Worm (Caenorhabditis elegans) whole organism, young adult: ENCODE results near the gene Y39A1A.20.
A peak's percentile ranks its signal among the peaks of the same experiment; 100 is the strongest.

ENCODE experiments used
- B0336.3 ChIP-seq: fragments of 200-800 bp; sonication (Bioruptor generic); IDR thresholded peaks from 2 replicates; pipeline ENCODE4 v1.3.6; 2022; ENCODE audit warnings: missing genetic modification characterization, missing compliant biosample characterization
- C06A6.2 ChIP-seq: fragments of 200-800 bp; sonication (Bioruptor generic); conservative IDR thresholded peaks from 2 replicates; pipeline ENCODE4 v1.3.6; 2022; ENCODE audit warnings: missing genetic modification characterization, missing compliant biosample characterization
- C17E4.6 ChIP-seq: fragments of 200-800 bp; sonication (Bioruptor generic); IDR thresholded peaks from 2 replicates; pipeline ENCODE4 v1.3.6; 2022; ENCODE audit warnings: missing genetic modification reagents, missing genetic modification characterization, missing compliant biosample characterization
- F10E7.11 ChIP-seq: sonication (generic microtip); optimal IDR thresholded peaks from 2 replicates; lab custom pipeline; 2017; ENCODE audit warnings: mild to moderate bottlenecking, missing genetic modification characterization, moderate library complexity, missing compliant biosample characterization
- F37B4.10 ChIP-seq: fragments of 200-800 bp; sonication (Bioruptor generic); IDR thresholded peaks from 2 replicates; pipeline ENCODE4 v1.3.6; 2022; ENCODE audit warnings: missing genetic modification characterization, missing compliant biosample characterization
- F39B2.1 ChIP-seq: fragments of 200-800 bp; sonication (Bioruptor generic); IDR thresholded peaks from 2 replicates; pipeline ENCODE4 v1.3.6; 2022; ENCODE audit warnings: missing genetic modification reagents, missing genetic modification characterization, missing compliant biosample characterization
- T26A5.8 ChIP-seq: sonication (generic microtip); optimal IDR thresholded peaks from 2 replicates; lab custom pipeline; 2016; ENCODE audit warnings: missing genetic modification characterization, missing compliant biosample characterization
- Y67H2A.10 ChIP-seq: fragments of 200-800 bp; sonication (Bioruptor generic); conservative IDR thresholded peaks from 2 replicates; pipeline ENCODE4 v1.3.6; 2022; ENCODE audit warnings: missing genetic modification reagents, missing genetic modification characterization, missing compliant biosample characterization
- Y79H2A.3 ChIP-seq: fragments of 200-800 bp; sonication (Bioruptor generic); conservative IDR thresholded peaks from 2 replicates; pipeline ENCODE4 v1.3.6; 2022; ENCODE audit warnings: missing genetic modification reagents, missing genetic modification characterization, missing compliant biosample characterization
- ama-1 ChIP-seq, 3 experiments: fragments of 150-350 bp in 1 of 3; sonication (generic microtip) in 2 of 3; optimal IDR thresholded peaks; 2 replicates each; lab custom pipeline; 2014 to 2018; ENCODE audit warnings: missing biosample characterization in 2 of 3, missing genetic modification characterization in 2 of 3, missing genetic modification reagents in 2 of 3
- atf-7 ChIP-seq: sonication (generic microtip); optimal IDR thresholded peaks from 2 replicates; lab custom pipeline; 2017; ENCODE audit warnings: mild to moderate bottlenecking, missing genetic modification characterization, missing compliant biosample characterization
- attf-3 ChIP-seq: fragments of 200-800 bp; sonication (Bioruptor generic); conservative IDR thresholded peaks from 2 replicates; pipeline ENCODE4 v1.3.6; 2022; ENCODE audit warnings: missing genetic modification reagents, missing genetic modification characterization, missing compliant biosample characterization
- bed-1 ChIP-seq: fragments of 200-800 bp; sonication (Bioruptor generic); IDR thresholded peaks from 2 replicates; pipeline ENCODE4 v1.3.6; 2022; ENCODE audit warnings: missing genetic modification reagents, missing genetic modification characterization, missing compliant biosample characterization
- bed-2 ChIP-seq: fragments of 200-800 bp; sonication (Bioruptor generic); IDR thresholded peaks from 2 replicates; pipeline ENCODE4 v1.3.6; 2022; ENCODE audit warnings: missing genetic modification reagents, missing genetic modification characterization, missing compliant biosample characterization
- cebp-2 ChIP-seq: fragments of 200-800 bp; sonication (Bioruptor generic); IDR thresholded peaks from 2 replicates; pipeline ENCODE4 v1.3.6; 2022; ENCODE audit warnings: missing genetic modification characterization, missing compliant biosample characterization
- ceh-100 ChIP-seq: fragments of 200-800 bp; sonication (Bioruptor generic); IDR thresholded peaks from 2 replicates; pipeline ENCODE4 v1.3.6; 2022; ENCODE audit warnings: missing genetic modification reagents, missing genetic modification characterization, missing compliant biosample characterization
- ceh-27 ChIP-seq: fragments of 200-800 bp; sonication (Bioruptor generic); optimal IDR thresholded peaks from 2 replicates; lab custom pipeline; 2018; ENCODE audit warnings: mild to moderate bottlenecking, missing genetic modification characterization, moderate library complexity, missing compliant biosample characterization
- ceh-40 ChIP-seq: fragments of 200-800 bp; sonication (Bioruptor generic); IDR thresholded peaks from 2 replicates; pipeline ENCODE4 v1.3.6; 2022; ENCODE audit warnings: missing genetic modification characterization, missing compliant biosample characterization
- ceh-58 ChIP-seq: fragments of 200-800 bp; sonication (Bioruptor generic); IDR thresholded peaks from 2 replicates; pipeline ENCODE4 v1.3.6; 2022; ENCODE audit warnings: missing genetic modification characterization, missing compliant biosample characterization
- chd-7 ChIP-seq: sonication (generic microtip); optimal IDR thresholded peaks from 2 replicates; lab custom pipeline; 2016; ENCODE audit warnings: mild to moderate bottlenecking, missing genetic modification characterization, moderate library complexity, missing compliant biosample characterization
- die-1 ChIP-seq: sonication (generic microtip); optimal IDR thresholded peaks from 2 replicates; lab custom pipeline; 2016; ENCODE audit warnings: missing genotype, mild to moderate bottlenecking, missing genetic modification characterization, missing compliant biosample characterization
- egl-18 ChIP-seq: fragments of 200-800 bp; sonication (Bioruptor generic); IDR thresholded peaks from 2 replicates; pipeline ENCODE4 v1.3.6; 2022; ENCODE audit warnings: missing genetic modification reagents, missing genetic modification characterization, missing compliant biosample characterization
- ekl-4 ChIP-seq: fragments of 200-800 bp; sonication (Bioruptor generic); IDR thresholded peaks from 2 replicates; pipeline ENCODE4 v1.3.6; 2022; ENCODE audit warnings: missing genetic modification reagents, missing genetic modification characterization, missing compliant biosample characterization
- fkh-3 ChIP-seq: sonication (generic microtip); optimal IDR thresholded peaks from 2 replicates; lab custom pipeline; 2016; ENCODE audit warnings: mild to moderate bottlenecking, missing genetic modification characterization, missing compliant biosample characterization
- him-1 ChIP-seq: sonication (generic microtip); optimal IDR thresholded peaks from 2 replicates; lab custom pipeline; 2016; ENCODE audit warnings: missing genotype, missing genetic modification reagents, missing genetic modification characterization, missing compliant biosample characterization
- hlh-12 ChIP-seq: sonication (generic microtip); optimal IDR thresholded peaks from 2 replicates; lab custom pipeline; 2016; ENCODE audit warnings: missing genetic modification characterization, missing compliant biosample characterization
- hlh-26 ChIP-seq: fragments of 200-800 bp; sonication (Bioruptor generic); conservative IDR thresholded peaks from 2 replicates; pipeline ENCODE4 v1.3.6; 2022; ENCODE audit warnings: missing genetic modification reagents, missing genetic modification characterization, missing compliant biosample characterization
- hrde-1 ChIP-seq: sonication (generic microtip); optimal IDR thresholded peaks from 2 replicates; lab custom pipeline; 2016; ENCODE audit warnings: missing genetic modification characterization, mild to moderate bottlenecking, missing compliant biosample characterization, moderate library complexity, missing genotype, missing genetic modification reagents, borderline replicate concordance
- let-607 ChIP-seq, 2 experiments: fragments of 200-800 bp in 1 of 2; sonication (Bioruptor generic) in 1 of 2; sonication (generic microtip) in 1 of 2; optimal IDR thresholded peaks; 2 replicates each; lab custom pipeline; 2016 to 2018; ENCODE audit warnings: mild to moderate bottlenecking in 2 of 2, missing compliant biosample characterization in 2 of 2, missing genetic modification characterization in 2 of 2, moderate library complexity in 2 of 2, missing genotype in 1 of 2
- lin-26 ChIP-seq: fragments of 200-800 bp; sonication (Bioruptor generic); IDR thresholded peaks from 2 replicates; pipeline ENCODE4 v1.3.6; 2022; ENCODE audit warnings: missing genetic modification reagents, missing genetic modification characterization, missing compliant biosample characterization
- lin-35 ChIP-seq, 3 experiments: fragments of 150-350 bp in 2 of 3; sonication (generic microtip) in 1 of 3; optimal IDR thresholded peaks; 2 replicates each; lab custom pipeline; 2014 to 2018; ENCODE audit warnings: missing biosample characterization in 3 of 3, missing genetic modification characterization in 3 of 3, missing genetic modification reagents in 3 of 3
- lin-40 ChIP-seq: sonication (generic microtip); optimal IDR thresholded peaks from 2 replicates; lab custom pipeline; 2016; ENCODE audit warnings: missing genetic modification characterization, mild to moderate bottlenecking, missing compliant biosample characterization, missing genotype, missing genetic modification reagents
- lir-1 ChIP-seq: fragments of 200-800 bp; sonication (Bioruptor generic); conservative IDR thresholded peaks from 2 replicates; pipeline ENCODE4 v1.3.6; 2022; ENCODE audit warnings: missing genetic modification reagents, missing genetic modification characterization, missing compliant biosample characterization
- madf-8 ChIP-seq: fragments of 200-800 bp; sonication (Bioruptor generic); conservative IDR thresholded peaks from 2 replicates; pipeline ENCODE4 v1.3.6; 2022; ENCODE audit warnings: missing genetic modification reagents, missing genetic modification characterization, missing compliant biosample characterization
- mcd-1 ChIP-seq: fragments of 200-800 bp; sonication (Bioruptor generic); IDR thresholded peaks from 2 replicates; pipeline ENCODE4 v1.3.6; 2022; ENCODE audit warnings: missing genetic modification reagents, missing genetic modification characterization, missing compliant biosample characterization
- mes-4 ChIP-seq: sonication (generic microtip); optimal IDR thresholded peaks from 2 replicates; lab custom pipeline; 2016; ENCODE audit warnings: missing genotype, missing genetic modification characterization, missing compliant biosample characterization
- mxl-1 ChIP-seq: sonication (generic microtip); optimal IDR thresholded peaks from 2 replicates; lab custom pipeline; 2016; ENCODE audit warnings: missing genetic modification characterization, missing compliant biosample characterization
- nfyb-1 ChIP-seq: fragments of 200-800 bp; sonication (Bioruptor generic); IDR thresholded peaks from 2 replicates; pipeline ENCODE4 v1.3.6; 2022; ENCODE audit warnings: missing genetic modification reagents, missing genetic modification characterization, missing compliant biosample characterization
- nhr-80 ChIP-seq: sonication (generic microtip); optimal IDR thresholded peaks from 2 replicates; lab custom pipeline; 2016; ENCODE audit warnings: missing genetic modification characterization, missing compliant biosample characterization
- nhr-90 ChIP-seq: sonication (generic microtip); optimal IDR thresholded peaks from 2 replicates; lab custom pipeline; 2016; ENCODE audit warnings: missing genotype, mild to moderate bottlenecking, missing genetic modification characterization, missing compliant biosample characterization
- pbrm-1 ChIP-seq: fragments of 200-800 bp; sonication (Bioruptor generic); IDR thresholded peaks from 2 replicates; pipeline ENCODE4 v1.3.6; 2022; ENCODE audit warnings: missing genetic modification reagents, missing genetic modification characterization, missing compliant biosample characterization
- rcor-1 ChIP-seq: fragments of 200-800 bp; sonication (Bioruptor generic); IDR thresholded peaks from 2 replicates; pipeline ENCODE4 v1.3.6; 2022; ENCODE audit warnings: missing genetic modification reagents, missing genetic modification characterization, missing compliant biosample characterization
- snpc-3.4 ChIP-seq: sonication (generic microtip); optimal IDR thresholded peaks from 2 replicates; lab custom pipeline; 2017; ENCODE audit warnings: missing genetic modification characterization, mild to moderate bottlenecking, missing compliant biosample characterization, antibody characterized with exemption, moderate library complexity, missing genotype, missing genetic modification reagents
- somi-1 ChIP-seq: fragments of 200-800 bp; sonication (Bioruptor generic); optimal IDR thresholded peaks from 2 replicates; lab custom pipeline; 2018; ENCODE audit warnings: mild to moderate bottlenecking, missing genetic modification characterization, missing compliant biosample characterization
- unc-130 ChIP-seq: sonication (generic microtip); optimal IDR thresholded peaks from 2 replicates; lab custom pipeline; 2016; ENCODE audit warnings: missing genetic modification reagents, missing genetic modification characterization, missing compliant biosample characterization
- zfh-2 ChIP-seq: fragments of 200-800 bp; sonication (Bioruptor generic); conservative IDR thresholded peaks from 2 replicates; pipeline ENCODE4 v1.3.6; 2022; ENCODE audit warnings: missing genetic modification reagents, missing genetic modification characterization, missing compliant biosample characterization
- zim-3 ChIP-seq: sonication (generic microtip); optimal IDR thresholded peaks from 2 replicates; lab custom pipeline; 2017; ENCODE audit warnings: mild to moderate bottlenecking, missing genetic modification characterization, moderate library complexity, missing compliant biosample characterization
- ztf-18 ChIP-seq: sonication (generic microtip); optimal IDR thresholded peaks from 2 replicates; lab custom pipeline; 2016; ENCODE audit warnings: missing genotype, mild to moderate bottlenecking, missing genetic modification characterization, missing compliant biosample characterization
- ztf-26 ChIP-seq: sonication (generic microtip); optimal IDR thresholded peaks from 2 replicates; lab custom pipeline; 2017; ENCODE audit warnings: missing genetic modification characterization, missing compliant biosample characterization

The Y39A1A.20 gene

DNA sequence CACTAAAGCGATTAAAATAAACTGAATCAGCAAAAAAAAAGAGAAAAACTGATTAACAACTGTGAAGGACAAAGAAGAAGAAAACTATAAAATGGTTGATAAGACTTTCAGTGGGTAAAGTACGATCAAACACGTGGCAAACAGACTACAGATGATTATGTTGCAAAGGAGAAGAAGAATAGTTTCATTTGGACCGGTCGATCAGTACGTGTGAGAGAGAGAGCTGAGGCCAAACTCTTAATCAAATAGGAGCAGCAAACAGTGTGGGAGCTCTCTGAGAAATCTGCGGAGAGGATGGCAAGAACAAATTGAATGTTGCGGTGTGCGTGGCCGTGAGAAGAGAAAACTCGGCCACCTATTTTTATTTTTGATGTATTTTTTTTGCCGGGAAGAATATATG lies 18.7 kb upstream of the Y39A1A.20 start:
- TF ChIP-seq ceh-27 (GFP tag; lab: Kevin White, UChicago) (no peak), mcd-1 (GFP tag; lab: Robert Waterston, UW) (0 out of 2 replicates have a peak, but pooled peaks have one; percentile 20), mes-4 (tag; lab: Kevin White, UChicago) (no peak), ekl-4 (GFP tag; lab: Robert Waterston, UW) (0 out of 2 replicates have a peak, but pooled peaks have one; percentile 22), chd-7 (tag; lab: Kevin White, UChicago) (peak; percentile 38), lin-40 (tag; lab: Kevin White, UChicago) (peak; percentile 11), Y79H2A.3 (GFP tag; lab: Robert Waterston, UW) (no peak), madf-8 (GFP tag; lab: Robert Waterston, UW) (no peak), die-1 (tag; lab: Kevin White, UChicago) (no peak), rcor-1 (GFP tag; lab: Robert Waterston, UW) (no peak), hlh-26 (GFP tag; lab: Robert Waterston, UW) (no peak), nhr-80 (peak; percentile 32), F10E7.11 (no peak), hlh-12 (tag; lab: Kevin White, UChicago) (no peak), lin-26 (GFP tag; lab: Robert Waterston, UW) (peak; percentile 26; the same call in 1 of the 2 replicates), let-607 (tag; optimal IDR thresholded peaks at IDR 0.05; lab: Kevin White, UChicago) (no peak), mxl-1 (tag; lab: Kevin White, UChicago) (no peak), atf-7 (tag; lab: Kevin White, UChicago) (peak; percentile 18), zim-3 (tag; lab: Kevin White, UChicago) (no peak), nfyb-1 (GFP tag; lab: Robert Waterston, UW) (peak; percentile 24), F39B2.1 (GFP tag; lab: Robert Waterston, UW) (no peak), lir-1 (GFP tag; lab: Robert Waterston, UW) (no peak), ceh-40 (no peak), B0336.3 (GFP tag; lab: Robert Waterston, UW) (no peak), cebp-2 (GFP tag; lab: Robert Waterston, UW) (0 out of 2 replicates have a peak, but pooled peaks have one; percentile 66), zfh-2 (GFP tag; lab: Robert Waterston, UW) (0 out of 2 replicates have a peak, but pooled peaks have one; percentile 40), bed-1 (GFP tag; lab: Robert Waterston, UW) (no peak), egl-18 (no peak), pbrm-1 (GFP tag; lab: Robert Waterston, UW) (0 out of 2 replicates have a peak, but pooled peaks have one; percentile 9), snpc-3.4 (tag; lab: Kevin White, UChicago) (no peak), fkh-3 (no peak), ztf-26 (tag; lab: Kevin White, UChicago) (peak; percentile 23), hrde-1 (tag; lab: Kevin White, UChicago) (no peak), C06A6.2 (GFP tag; lab: Robert Waterston, UW) (no peak), lin-35 (GFP tag; optimal IDR thresholded peaks at IDR 0.05; lab: Kevin White, UChicago) (no peak), Y67H2A.10 (no peak), T26A5.8 (tag; lab: Kevin White, UChicago) (no peak), ceh-58 (GFP tag; lab: Robert Waterston, UW) (no peak), somi-1 (GFP tag; lab: Kevin White, UChicago) (no peak), him-1 (tag; lab: Kevin White, UChicago) (no peak), ceh-100 (GFP tag; lab: Robert Waterston, UW) (no peak), unc-130 (GFP tag; lab: Kevin White, UChicago) (no peak), ztf-18 (tag; lab: Kevin White, UChicago) (no peak), ama-1 (optimal IDR thresholded peaks at IDR 0.05; lab: Kevin White, UChicago) (peak; percentile 52), ama-1 (GFP tag; optimal IDR thresholded peaks at IDR 0.05; lab: Kevin White, UChicago) (no peak), attf-3 (GFP tag; lab: Robert Waterston, UW) (no peak), bed-2 (GFP tag; lab: Robert Waterston, UW) (no peak), nhr-90 (tag; lab: Kevin White, UChicago) (no peak), F37B4.10 (GFP tag; lab: Robert Waterston, UW) (no peak), C17E4.6 (GFP tag; lab: Robert Waterston, UW) (no peak)
